Worm (Caenorhabditis elegans) whole organism, mixed stage, embryonic: ENCODE results near the gene C17H12.12.
A peak's percentile ranks its signal among the peaks of the same experiment; 100 is the strongest.

ENCODE experiments used
- ces-1 ChIP-seq: fragments of 150-350 bp; optimal IDR thresholded peaks from 2 replicates; lab custom pipeline; 2014; ENCODE audit warnings: missing biosample characterization, missing genetic modification reagents, missing genetic modification characterization
- cnd-1 ChIP-seq: fragments of 200-800 bp; sonication (Bioruptor generic); optimal IDR thresholded peaks from 2 replicates; lab custom pipeline; 2018; ENCODE audit warnings: mild to moderate bottlenecking, missing genetic modification characterization, missing compliant biosample characterization
- elt-1 ChIP-seq: sonication (generic microtip); optimal IDR thresholded peaks from 2 replicates; lab custom pipeline; 2017; ENCODE audit warnings: missing genetic modification characterization, mild to moderate bottlenecking, missing compliant biosample characterization, antibody characterized with exemption, moderate library complexity, borderline replicate concordance; ENCODE audit not compliant: insufficient read depth
- elt-3 ChIP-seq: fragments of 150-350 bp; optimal IDR thresholded peaks from 2 replicates; lab custom pipeline; 2014; ENCODE audit warnings: missing biosample characterization, missing genetic modification characterization
- ham-2 ChIP-seq: fragments of 200-800 bp; sonication (Bioruptor generic); optimal IDR thresholded peaks from 2 replicates; lab custom pipeline; 2018; ENCODE audit warnings: mild to moderate bottlenecking, missing genetic modification characterization, missing compliant biosample characterization
- hlh-1 ChIP-seq: fragments of 150-350 bp; optimal IDR thresholded peaks from 2 replicates; lab custom pipeline; 2014; ENCODE audit warnings: missing biosample characterization, missing genetic modification reagents, missing genetic modification characterization
- mab-5 ChIP-seq: fragments of 150-350 bp; optimal IDR thresholded peaks from 2 replicates; lab custom pipeline; 2014; ENCODE audit warnings: missing biosample characterization, missing genetic modification characterization
- mep-1 ChIP-seq: fragments of 150-350 bp; optimal IDR thresholded peaks from 2 replicates; lab custom pipeline; 2017; ENCODE audit warnings: missing biosample characterization, missing genetic modification reagents, missing genetic modification characterization, inconsistent platforms
- nhr-237 ChIP-seq: fragments of 150-350 bp; optimal IDR thresholded peaks from 2 replicates; lab custom pipeline; 2014; ENCODE audit warnings: missing biosample characterization, missing genetic modification characterization
- nhr-28 ChIP-seq: fragments of 150-350 bp; optimal IDR thresholded peaks from 2 replicates; lab custom pipeline; 2014; ENCODE audit warnings: missing biosample characterization, missing genetic modification characterization
- snpc-4 ChIP-seq: fragments of 150-350 bp; optimal IDR thresholded peaks from 2 replicates; lab custom pipeline; 2014; ENCODE audit warnings: missing biosample characterization, missing genetic modification characterization
- unc-62 ChIP-seq: fragments of 150-350 bp; optimal IDR thresholded peaks from 2 replicates; lab custom pipeline; 2014; ENCODE audit warnings: missing biosample characterization, missing genetic modification reagents, missing genetic modification characterization
- ztf-11 ChIP-seq: fragments of 150-350 bp; optimal IDR thresholded peaks from 2 replicates; lab custom pipeline; 2014; ENCODE audit warnings: missing biosample characterization, missing genetic modification characterization

ce11 chrIV:6806475-6807063 lies 10.8 kb downstream of the C17H12.12 start, which contains the start of gene C17H12.10:
- TF ChIP-seq nhr-237 (no peak), ces-1 (GFP tag; lab: Kevin White, UChicago) (peak; percentile 84), ztf-11 (tag; lab: Kevin White, UChicago) (no peak), elt-1 (tag; lab: Kevin White, UChicago) (no peak), snpc-4 (tag; lab: Kevin White, UChicago) (no peak), ham-2 (GFP tag; lab: Kevin White, UChicago) (no peak), nhr-28 (tag; lab: Kevin White, UChicago) (no peak), elt-3 (tag; lab: Kevin White, UChicago) (no peak), unc-62 (GFP tag; lab: Kevin White, UChicago) (no peak), hlh-1 (tag; lab: Kevin White, UChicago) (no peak), cnd-1 (tag; lab: Kevin White, UChicago) (no peak), mep-1 (tag; lab: Kevin White, UChicago) (no peak), mab-5 (tag; lab: Kevin White, UChicago) (no peak)
